Fruit fly (Drosophila melanogaster) Kc167 (cell line): ENCODE results near the gene CG3529.

ENCODE experiments used
- Myc ChIP-seq: fragments of >200 bp; optimal IDR thresholded peaks from 2 replicates; lab custom pipeline; 2017; ENCODE audit warnings: missing external identifiers
- Sin3A ChIP-seq: fragments of >200 bp; optimal IDR thresholded peaks from 2 replicates; lab custom pipeline; 2018; ENCODE audit warnings: missing external identifiers
- h ChIP-seq: fragments of >200 bp; optimal IDR thresholded peaks from 3 replicates; lab custom pipeline; 2018; ENCODE audit warnings: missing external identifiers
- insv ChIP-seq: fragments of >200 bp; optimal IDR thresholded peaks from 3 replicates; lab custom pipeline; 2018; ENCODE audit warnings: missing external identifiers
- psq ChIP-seq: fragments of >200 bp; optimal IDR thresholded peaks from 2 replicates; lab custom pipeline; 2017; ENCODE audit warnings: missing external identifiers
- ttk ChIP-seq: sonication (Bioruptor generic); optimal IDR thresholded peaks from 2 replicates; lab custom pipeline; 2017; ENCODE audit warnings: missing external identifiers

The CG3529 gene

DNA sequence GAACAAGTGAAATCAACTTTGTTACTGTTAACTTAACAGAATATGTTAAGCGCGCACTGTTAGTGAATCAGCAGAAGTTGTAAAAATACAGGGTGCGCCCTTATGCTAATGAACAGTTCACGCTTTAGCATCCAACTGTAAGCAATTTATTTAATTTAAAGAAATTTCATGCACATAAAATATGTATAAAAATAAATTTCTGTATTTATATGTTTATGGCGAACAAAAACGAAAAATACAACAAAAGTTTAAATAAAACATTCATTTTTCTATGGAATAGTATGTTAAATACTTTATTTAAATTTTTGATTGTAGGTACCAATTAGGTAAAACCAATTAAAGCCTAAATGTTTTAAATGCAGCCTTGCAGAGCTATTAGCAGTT lies 22.1 kb upstream of the CG3529 start:
- TF ChIP-seq h (lab: Kevin White, UChicago) (no peak), Myc (lab: Kevin White, UChicago) (no peak), Sin3A (lab: Kevin White, UChicago) (no peak), insv (lab: Kevin White, UChicago) (no peak), ttk (lab: Kevin White, UChicago) (no peak), psq (lab: Kevin White, UChicago) (no peak)

dm6 chr3L:9425838-9426237 lies 20.8 kb upstream of the CG3529 start:
- no peak for TF ChIP-seq Myc (lab: Kevin White, UChicago)
- no peak for TF ChIP-seq h (lab: Kevin White, UChicago)
- no peak for TF ChIP-seq Sin3A (lab: Kevin White, UChicago)
- TF ChIP-seq insv (lab: Kevin White, UChicago), result no peak
- no peak for TF ChIP-seq ttk (lab: Kevin White, UChicago)
- no peak for TF ChIP-seq psq (lab: Kevin White, UChicago)

- TF ChIP-seq insv (lab: Kevin White, UChicago), result no peak
- TF ChIP-seq ttk (lab: Kevin White, UChicago), result no peak
- no peak for TF ChIP-seq Sin3A (lab: Kevin White, UChicago)
- no peak for TF ChIP-seq Myc (lab: Kevin White, UChicago)
- TF ChIP-seq h (lab: Kevin White, UChicago), result no peak
- no peak for TF ChIP-seq psq (lab: Kevin White, UChicago)
Measured at dm6 chr3L:9426656-9427294, 19.9 kb upstream of the CG3529 start, which contains the start of the genes Atat and Shc. Atat (minus strand) TSS chr3L:9426758. Shc (plus strand) TSS chr3L:9427010.

- TF ChIP-seq insv (lab: Kevin White, UChicago) (no peak), Sin3A (lab: Kevin White, UChicago) (no peak), h (lab: Kevin White, UChicago) (no peak), psq (lab: Kevin White, UChicago) (no peak), Myc (lab: Kevin White, UChicago) (no peak), ttk (lab: Kevin White, UChicago) (no peak)
Measured at dm6 chr3L:9429665-9430607, 16.7 kb upstream of the CG3529 start, which contains the start of the genes RpS17 and MTF-1. RpS17 (minus strand) TSS chr3L:9429821. MTF-1 (plus strand) TSS chr3L:9430312.

DNA sequence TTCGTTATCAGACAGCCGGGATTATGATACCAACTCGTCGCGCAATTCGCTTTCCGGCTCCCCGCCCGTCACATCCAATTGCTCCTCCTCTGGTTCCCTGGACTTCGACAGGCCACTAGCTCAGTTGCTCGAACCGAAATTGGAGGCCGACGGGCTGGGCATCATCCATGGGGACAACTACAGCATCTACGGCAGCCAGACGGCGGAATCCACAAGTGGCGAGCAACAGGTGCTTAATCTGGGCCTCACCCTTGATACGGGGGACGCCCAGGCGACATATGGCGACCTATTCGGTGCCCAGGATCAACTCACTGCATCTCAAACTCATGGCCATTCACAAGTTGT lies 16.1 kb upstream of the CG3529 start:
- TF ChIP-seq ttk (lab: Kevin White, UChicago), result no peak
- no peak for TF ChIP-seq Myc (lab: Kevin White, UChicago)
- TF ChIP-seq h (lab: Kevin White, UChicago), result no peak
- no peak for TF ChIP-seq psq (lab: Kevin White, UChicago)
- no peak for TF ChIP-seq Sin3A (lab: Kevin White, UChicago)
- TF ChIP-seq insv (lab: Kevin White, UChicago), result no peak

- TF ChIP-seq ttk (lab: Kevin White, UChicago), result no peak
- TF ChIP-seq h (lab: Kevin White, UChicago), result no peak
- TF ChIP-seq Sin3A (lab: Kevin White, UChicago), result no peak
Measured at dm6 chr3L:9431848-9432623, 14.6 kb upstream of the CG3529 start.

DNA sequence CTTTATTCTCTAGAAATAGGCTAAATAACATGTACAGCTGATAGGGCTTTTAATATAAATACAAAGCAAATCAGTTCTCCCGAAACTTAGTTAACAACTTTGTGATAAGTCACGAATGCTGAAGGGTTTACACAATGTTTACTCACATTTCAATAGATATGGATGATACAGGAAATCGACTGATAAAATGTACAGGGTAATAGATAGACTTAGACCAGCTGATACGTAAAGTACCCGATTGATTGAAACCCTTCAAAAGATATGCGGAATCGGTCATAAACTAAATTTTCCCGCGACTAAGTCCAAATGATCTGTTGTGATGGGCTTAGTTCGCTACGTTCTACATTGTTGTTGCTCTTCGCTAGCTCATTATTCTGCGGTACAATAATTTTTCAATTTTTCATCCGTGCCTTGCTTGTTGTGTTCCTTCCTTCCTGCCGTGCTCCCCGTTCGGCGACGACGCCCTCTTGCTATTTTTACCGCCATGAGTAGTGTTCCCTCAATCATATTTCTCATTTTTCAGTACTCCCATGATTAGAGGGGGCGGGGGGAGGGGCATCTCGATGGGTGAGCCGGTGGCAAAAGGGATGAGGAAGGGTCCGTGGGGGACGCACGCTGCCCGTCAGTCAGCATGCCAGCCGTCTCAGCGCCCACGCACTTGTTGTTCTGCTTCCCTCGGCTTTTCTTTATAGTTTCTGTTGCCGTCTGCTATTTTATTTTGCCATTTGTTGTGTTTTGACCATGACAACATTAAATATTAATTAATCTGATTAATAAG lies 13.7 kb upstream of the CG3529 start:
- TF ChIP-seq insv (lab: Kevin White, UChicago) (no peak), Myc (lab: Kevin White, UChicago) (no peak), Sin3A (lab: Kevin White, UChicago) (no peak), psq (lab: Kevin White, UChicago) (no peak), h (lab: Kevin White, UChicago) (no peak), ttk (lab: Kevin White, UChicago) (no peak)

dm6 chr3L:9435315-9435714 lies 11.3 kb upstream of the CG3529 start, which contains the start of gene CG42526:
CG42526 (minus strand) TSS chr3L:9435399.
- no peak for TF ChIP-seq h (lab: Kevin White, UChicago)
- TF ChIP-seq Sin3A (lab: Kevin White, UChicago), result no peak
- TF ChIP-seq psq (lab: Kevin White, UChicago), result no peak
- no peak for TF ChIP-seq Myc (lab: Kevin White, UChicago)
- no peak for TF ChIP-seq insv (lab: Kevin White, UChicago)

dm6 chr3L:9435831-9436230 lies 10.8 kb upstream of the CG3529 start:
- TF ChIP-seq insv (lab: Kevin White, UChicago), result no peak
- TF ChIP-seq psq (lab: Kevin White, UChicago), result no peak
- no peak for TF ChIP-seq Myc (lab: Kevin White, UChicago)
- TF ChIP-seq ttk (lab: Kevin White, UChicago), result no peak
- no peak for TF ChIP-seq Sin3A (lab: Kevin White, UChicago)
- no peak for TF ChIP-seq h (lab: Kevin White, UChicago)

DNA sequence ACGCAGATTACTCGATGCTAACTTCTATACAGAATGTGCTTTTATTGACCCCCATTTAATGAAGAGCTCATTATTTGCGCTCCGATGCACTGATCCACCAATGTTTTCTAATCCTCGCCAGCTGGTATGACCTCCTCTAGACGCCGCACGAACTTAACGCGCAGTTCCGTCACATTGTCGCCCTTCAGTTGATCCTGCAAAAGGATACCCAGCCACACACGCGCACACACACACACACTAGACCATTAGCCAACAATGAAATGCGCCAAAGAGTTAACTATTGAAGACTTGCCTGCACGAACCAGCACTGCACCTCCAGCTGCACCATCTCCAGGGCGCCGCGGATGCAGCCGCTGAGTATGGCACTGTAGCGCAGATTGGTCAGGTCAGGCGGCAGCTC lies 7.8 kb upstream of the CG3529 start:
- no peak for TF ChIP-seq Sin3A (lab: Kevin White, UChicago)
